Fruit fly (Drosophila melanogaster) whole organism, embryonic: Measurements from ENCODE around the gene CG33258.

Experiments used
- ATbp ChIP-seq: fragments of 200-800 bp; sonication (Bioruptor generic); optimal IDR thresholded peaks from 2 replicates; lab custom pipeline; 2017; ENCODE audit warnings: missing biosample characterization, mild to moderate bottlenecking, missing genetic modification characterization, missing genetic modification reagents
- Abd-B ChIP-seq: fragments of 200-800 bp; sonication (Bioruptor generic); optimal IDR thresholded peaks from 2 replicates; lab custom pipeline; 2018; ENCODE audit warnings: missing biosample characterization, mild to moderate bottlenecking, missing genetic modification characterization, moderate library complexity
- CG10366 ChIP-seq: fragments of 200-800 bp; sonication (Bioruptor generic); IDR thresholded peaks from 2 replicates; pipeline ENCODE4 v1.3.6; 2022; ENCODE audit warnings: missing biosample characterization, missing genetic modification characterization
- CG11398 ChIP-seq: fragments of 200-800 bp; sonication (Bioruptor generic); optimal IDR thresholded peaks from 2 replicates; lab custom pipeline; 2016; ENCODE audit warnings: missing biosample characterization, missing genetic modification characterization
- CG11456 ChIP-seq: fragments of 200-800 bp; sonication (Bioruptor generic); IDR thresholded peaks from 3 replicates; pipeline ENCODE4 v1.3.6; 2022; ENCODE audit warnings: missing biosample characterization, missing genetic modification characterization
- CG15011 ChIP-seq: fragments of 200-800 bp; sonication (Bioruptor generic); optimal IDR thresholded peaks from 3 replicates; lab custom pipeline; 2018; ENCODE audit warnings: missing biosample characterization, mild to moderate bottlenecking, missing genetic modification characterization
- CG16779 ChIP-seq: fragments of 200-800 bp; sonication (Bioruptor generic); IDR thresholded peaks from 2 replicates; pipeline ENCODE4 v1.3.6; 2022; ENCODE audit warnings: missing biosample characterization, missing genetic modification characterization
- CG16813 ChIP-seq: fragments of 200-800 bp; sonication (Bioruptor generic); IDR thresholded peaks from 3 replicates; pipeline ENCODE4 v1.3.6; 2022; ENCODE audit warnings: missing biosample characterization, missing genetic modification characterization; ENCODE audit not compliant: partially characterized antibody
- CG32772 ChIP-seq: fragments of 200-800 bp; sonication (Bioruptor generic); IDR thresholded peaks from 2 replicates; pipeline ENCODE4 v1.3.6; 2022; ENCODE audit warnings: missing biosample characterization, missing genetic modification characterization
- CG3281 ChIP-seq: fragments of 200-800 bp; sonication (Bioruptor generic); optimal IDR thresholded peaks from 3 replicates; lab custom pipeline; 2017; ENCODE audit warnings: missing biosample characterization, mild to moderate bottlenecking, missing genetic modification characterization
- CG34224 ChIP-seq: fragments of 200-800 bp; sonication (Bioruptor generic); IDR thresholded peaks from 3 replicates; pipeline ENCODE4 v1.3.6; 2022; ENCODE audit warnings: missing biosample characterization, missing genetic modification characterization; ENCODE audit not compliant: partially characterized antibody
- CG4820 ChIP-seq: fragments of 200-800 bp; sonication (Bioruptor generic); optimal IDR thresholded peaks from 3 replicates; lab custom pipeline; 2016; ENCODE audit warnings: missing biosample characterization, missing genetic modification characterization
- CG6791 ChIP-seq: fragments of 200-800 bp; sonication (Bioruptor generic); IDR thresholded peaks from 3 replicates; pipeline ENCODE4 v1.3.6; 2022; ENCODE audit warnings: missing biosample characterization, missing genetic modification characterization; ENCODE audit not compliant: partially characterized antibody
- CG7928 ChIP-seq: fragments of 200-800 bp; sonication (Bioruptor generic); optimal IDR thresholded peaks from 2 replicates; lab custom pipeline; 2017; ENCODE audit warnings: missing biosample characterization, mild to moderate bottlenecking, missing genetic modification characterization
- CG7987 ChIP-seq: fragments of 200-800 bp; sonication (Bioruptor generic); optimal IDR thresholded peaks from 2 replicates; lab custom pipeline; 2018; ENCODE audit warnings: missing biosample characterization, mild to moderate bottlenecking, missing genetic modification characterization, moderate library complexity
- CHES-1-like ChIP-seq: fragments of 200-800 bp; sonication (Bioruptor generic); optimal IDR thresholded peaks from 2 replicates; lab custom pipeline; 2016; ENCODE audit warnings: missing biosample characterization, missing genetic modification characterization
- Chrac-16 ChIP-seq: fragments of 200-800 bp; sonication (Bioruptor generic); optimal IDR thresholded peaks from 3 replicates; lab custom pipeline; 2016; ENCODE audit warnings: missing biosample characterization, missing genetic modification characterization
- CkIIα-i1 ChIP-seq: fragments of 200-800 bp; sonication (Bioruptor generic); IDR thresholded peaks from 2 replicates; pipeline ENCODE4 v1.3.6; 2022; ENCODE audit warnings: missing biosample characterization, missing genetic modification characterization
- Dek ChIP-seq: fragments of 200-800 bp; sonication (Bioruptor generic); optimal IDR thresholded peaks from 3 replicates; lab custom pipeline; 2019; ENCODE audit warnings: missing biosample characterization, mild to moderate bottlenecking, missing genetic modification characterization, moderate library complexity
- Doc2 ChIP-seq: fragments of 200-800 bp; sonication (Bioruptor generic); IDR thresholded peaks from 2 replicates; pipeline ENCODE4 v1.3.6; 2022; ENCODE audit warnings: missing biosample characterization, missing genetic modification characterization
- Eip74EF ChIP-seq, 2 experiments: fragments of 200-800 bp in 1 of 2; fragments of >200 bp in 1 of 2; sonication (Bioruptor generic) in 1 of 2; optimal IDR thresholded peaks; 2 replicates each; lab custom pipeline; 2017 to 2019; ENCODE audit warnings: missing biosample characterization in 2 of 2, missing genetic modification characterization in 2 of 2, mild to moderate bottlenecking in 1 of 2, moderate library complexity in 1 of 2
- Fer3 ChIP-seq: fragments of 200-800 bp; sonication (Bioruptor generic); optimal IDR thresholded peaks from 2 replicates; lab custom pipeline; 2018; ENCODE audit warnings: missing biosample characterization, mild to moderate bottlenecking, missing genetic modification characterization, moderate library complexity
- HLHmδ ChIP-seq: fragments of 200-800 bp; sonication (Bioruptor generic); optimal IDR thresholded peaks from 2 replicates; lab custom pipeline; 2018; ENCODE audit warnings: missing biosample characterization, mild to moderate bottlenecking, missing genetic modification characterization, moderate library complexity
- HmgZ ChIP-seq: fragments of 200-800 bp; sonication (Bioruptor generic); optimal IDR thresholded peaks from 2 replicates; lab custom pipeline; 2018; ENCODE audit warnings: missing biosample characterization, mild to moderate bottlenecking, missing genetic modification characterization
- MTF-1 ChIP-seq: fragments of 200-800 bp; sonication (Bioruptor generic); optimal IDR thresholded peaks from 2 replicates; lab custom pipeline; 2018; ENCODE audit warnings: missing biosample characterization, mild to moderate bottlenecking, missing genetic modification characterization, borderline replicate concordance
- Mrtf ChIP-seq: fragments of 200-800 bp; sonication (Bioruptor generic); IDR thresholded peaks from 3 replicates; pipeline ENCODE4 v1.3.6; 2022; ENCODE audit warnings: missing biosample characterization, missing genetic modification characterization
- NFAT ChIP-seq: fragments of 200-800 bp; sonication (Bioruptor generic); IDR thresholded peaks from 2 replicates; pipeline ENCODE4 v1.3.6; 2022; ENCODE audit warnings: missing biosample characterization, missing genetic modification characterization
- Nf-YB ChIP-seq: fragments of 200-800 bp; sonication (Bioruptor generic); optimal IDR thresholded peaks from 3 replicates; lab custom pipeline; 2019; ENCODE audit warnings: missing biosample characterization, mild to moderate bottlenecking, missing genetic modification characterization, moderate library complexity
- Oli ChIP-seq: fragments of 200-800 bp; sonication (Bioruptor generic); optimal IDR thresholded peaks from 2 replicates; lab custom pipeline; 2018; ENCODE audit warnings: missing biosample characterization, mild to moderate bottlenecking, missing genetic modification characterization, moderate library complexity
- bbx ChIP-seq: fragments of 200-800 bp; sonication (Bioruptor generic); IDR thresholded peaks from 2 replicates; pipeline ENCODE4 v1.3.6; 2022; ENCODE audit warnings: missing biosample characterization, missing genetic modification characterization; ENCODE audit not compliant: partially characterized antibody
- br ChIP-seq: fragments of >200 bp; optimal IDR thresholded peaks from 2 replicates; lab custom pipeline; 2017
- btn ChIP-seq: fragments of 200-800 bp; sonication (Bioruptor generic); optimal IDR thresholded peaks from 2 replicates; lab custom pipeline; 2016; ENCODE audit warnings: missing biosample characterization, missing genetic modification characterization
- chn ChIP-seq: fragments of 200-800 bp; sonication (Bioruptor generic); optimal IDR thresholded peaks from 2 replicates; lab custom pipeline; 2016; ENCODE audit warnings: missing biosample characterization, missing genetic modification characterization
- crc ChIP-seq: fragments of 200-800 bp; sonication (Bioruptor generic); optimal IDR thresholded peaks from 2 replicates; lab custom pipeline; 2016; ENCODE audit warnings: missing biosample characterization, missing genetic modification characterization
- croc ChIP-seq: fragments of 200-800 bp; sonication (Bioruptor generic); conservative IDR thresholded peaks from 3 replicates; pipeline ENCODE4 v1.3.6; 2022; ENCODE audit warnings: missing biosample characterization, missing genetic modification characterization
- disco-r ChIP-seq: fragments of 200-800 bp; sonication (Bioruptor generic); optimal IDR thresholded peaks from 2 replicates; lab custom pipeline; 2016; ENCODE audit warnings: missing biosample characterization, missing genetic modification characterization
- dm ChIP-seq: fragments of 200-800 bp; sonication (Bioruptor generic); optimal IDR thresholded peaks from 3 replicates; lab custom pipeline; 2016; ENCODE audit warnings: missing biosample characterization, missing genetic modification characterization
- dmrt99B ChIP-seq: fragments of 200-800 bp; sonication (Bioruptor generic); optimal IDR thresholded peaks from 2 replicates; lab custom pipeline; 2018; ENCODE audit warnings: missing biosample characterization, mild to moderate bottlenecking, missing genetic modification characterization, moderate library complexity
- gfzf ChIP-seq: fragments of 200-800 bp; sonication (Bioruptor generic); optimal IDR thresholded peaks from 2 replicates; lab custom pipeline; 2016; ENCODE audit warnings: missing biosample characterization, mild to moderate bottlenecking, missing genetic modification characterization, moderate library complexity
- hkb ChIP-seq, 2 experiments: fragments of 200-800 bp in 1 of 2; fragments of >200 bp in 1 of 2; sonication (Bioruptor generic) in 1 of 2; IDR thresholded peaks in 1 of 2; optimal IDR thresholded peaks in 1 of 2; 2 replicates each; pipeline versions ENCODE4 v1.3.6 to Lab custom; 2017 to 2022; ENCODE audit warnings: missing biosample characterization in 1 of 2, missing genetic modification characterization in 1 of 2
- nau ChIP-seq: fragments of 200-800 bp; sonication (Bioruptor generic); optimal IDR thresholded peaks from 3 replicates; lab custom pipeline; 2017; ENCODE audit warnings: missing biosample characterization, mild to moderate bottlenecking, missing genetic modification characterization, missing genetic modification reagents
- nerfin-2 ChIP-seq: fragments of 200-800 bp; sonication (Bioruptor generic); IDR thresholded peaks from 2 replicates; pipeline ENCODE4 v1.3.6; 2022; ENCODE audit warnings: missing biosample characterization, missing genetic modification characterization; ENCODE audit not compliant: partially characterized antibody
- pb ChIP-seq: fragments of 200-800 bp; sonication (Bioruptor generic); optimal IDR thresholded peaks from 3 replicates; lab custom pipeline; 2016; ENCODE audit warnings: missing biosample characterization, missing genetic modification characterization
- phol ChIP-seq: fragments of 200-800 bp; sonication (Bioruptor generic); optimal IDR thresholded peaks from 3 replicates; lab custom pipeline; 2018; ENCODE audit warnings: missing biosample characterization, mild to moderate bottlenecking, missing genetic modification characterization, moderate library complexity
- pros ChIP-seq: fragments of 200-800 bp; sonication (Bioruptor generic); optimal IDR thresholded peaks from 3 replicates; lab custom pipeline; 2019; ENCODE audit warnings: missing biosample characterization, mild to moderate bottlenecking, missing genetic modification characterization, moderate library complexity
- psq ChIP-seq: fragments of 200-800 bp; sonication (Bioruptor generic); optimal IDR thresholded peaks from 2 replicates; lab custom pipeline; 2017; ENCODE audit warnings: missing biosample characterization, missing genetic modification characterization
- sd ChIP-seq: fragments of 200-800 bp; sonication (Bioruptor generic); optimal IDR thresholded peaks from 3 replicates; lab custom pipeline; 2018; ENCODE audit warnings: missing biosample characterization, mild to moderate bottlenecking, missing genetic modification characterization, moderate library complexity
- slou ChIP-seq: fragments of 200-800 bp; sonication (Bioruptor generic); optimal IDR thresholded peaks from 3 replicates; lab custom pipeline; 2016; ENCODE audit warnings: missing biosample characterization, missing genetic modification characterization
- wek ChIP-seq: fragments of 200-800 bp; sonication (Bioruptor generic); optimal IDR thresholded peaks from 3 replicates; lab custom pipeline; 2018; ENCODE audit warnings: missing biosample characterization, mild to moderate bottlenecking, missing genetic modification characterization, moderate library complexity

Gene CG33258

DNA sequence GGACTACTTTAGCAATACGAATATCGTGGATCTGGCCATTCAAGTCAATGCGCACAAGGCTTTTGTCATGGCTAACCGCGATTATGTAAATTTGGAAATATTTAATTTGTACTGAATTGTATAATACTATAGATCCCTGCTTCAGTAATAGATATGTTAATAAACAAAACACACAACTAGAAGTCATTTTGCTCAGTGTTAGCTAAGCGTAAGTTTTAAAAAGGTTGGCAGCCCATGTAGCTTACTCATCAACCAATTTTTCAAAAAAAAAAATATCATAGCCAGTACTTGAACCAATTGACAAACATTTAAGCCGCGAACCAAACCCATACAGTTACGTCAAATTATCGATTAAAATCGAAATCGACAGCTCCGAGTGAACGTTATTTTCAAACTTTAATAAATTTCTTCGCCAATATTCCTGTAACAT lies 45.3 kb upstream of the CG33258 start (continued):
- TF ChIP-seq croc (GFP tag; lab: Robert Waterston, UW) (peak; percentile 24; the same call in 1 of the 3 replicates), CG34224 (GFP tag; lab: Robert Waterston, UW) (no peak), HLHmδ (no peak), Dek (tag; lab: Kevin White, UChicago) (peak; percentile 85), crc (GFP tag; lab: Kevin White, UChicago) (peak; percentile 48), Doc2 (no peak), NFAT (GFP tag; lab: Robert Waterston, UW) (peak; percentile 85), Mrtf (GFP tag; lab: Robert Waterston, UW) (peak; percentile 57; the same call in 2 of the 3 replicates), hkb (optimal IDR thresholded peaks at IDR 0.05; lab: Kevin White, UChicago) (no peak), hkb (GFP tag; IDR thresholded peaks at IDR 0.05; lab: Robert Waterston, UW) (peak; percentile 87), Chrac-16 (GFP tag; lab: Kevin White, UChicago) (peak; percentile 64), Fer3 (tag; lab: Kevin White, UChicago) (peak; percentile 76), Nf-YB (GFP tag; lab: Kevin White, UChicago) (peak; percentile 48), CG11398 (GFP tag; lab: Kevin White, UChicago) (peak; percentile 38), CG16779 (GFP tag; lab: Robert Waterston, UW) (0 out of 2 replicates have a peak, but pooled peaks have one; percentile 80), chn (GFP tag; lab: Kevin White, UChicago) (peak; percentile 66), dmrt99B (peak; percentile 74), btn (GFP tag; lab: Kevin White, UChicago) (peak; percentile 65), CG7987 (peak; percentile 62), sd (peak; percentile 58), CG4820 (GFP tag; lab: Kevin White, UChicago) (peak; percentile 55), CG15011 (GFP tag; lab: Kevin White, UChicago) (no peak), slou (peak; percentile 67), nau (GFP tag; lab: Kevin White, UChicago) (peak; percentile 60), Abd-B (GFP tag; lab: Kevin White, UChicago) (no peak), br (lab: Kevin White, UChicago) (no peak), CG32772 (peak; percentile 96), ATbp (GFP tag; lab: Kevin White, UChicago) (peak; percentile 63), CG6791 (GFP tag; lab: Robert Waterston, UW) (peak; percentile 68), Oli (tag; lab: Kevin White, UChicago) (peak; percentile 66), CkIIα-i1 (GFP tag; lab: Robert Waterston, UW) (no peak), disco-r (GFP tag; lab: Kevin White, UChicago) (no peak), gfzf (GFP tag; lab: Kevin White, UChicago) (peak; percentile 67), CG16813 (GFP tag; lab: Robert Waterston, UW) (peak; percentile 60), CG10366 (GFP tag; lab: Robert Waterston, UW) (peak; percentile 75), psq (GFP tag; lab: Kevin White, UChicago) (peak; percentile 23), nerfin-2 (GFP tag; lab: Robert Waterston, UW) (no peak; the same call in 1 of the 2 replicates), CG7928 (GFP tag; lab: Kevin White, UChicago) (peak; percentile 37), dm (GFP tag; lab: Kevin White, UChicago) (peak; percentile 36), pros (GFP tag; lab: Kevin White, UChicago) (no peak), CHES-1-like (GFP tag; lab: Kevin White, UChicago) (peak; percentile 84), CG3281 (GFP tag; lab: Kevin White, UChicago) (peak; percentile 81), phol (tag; lab: Kevin White, UChicago) (peak; percentile 80), CG11456 (peak; percentile 87), MTF-1 (GFP tag; lab: Kevin White, UChicago) (no peak), Eip74EF (GFP tag; optimal IDR thresholded peaks at IDR 0.05; lab: Kevin White, UChicago) (peak in 1 of 2 experiments; percentile 65), wek (peak; percentile 69), bbx (GFP tag; lab: Robert Waterston, UW) (peak; percentile 61), pb (GFP tag; lab: Kevin White, UChicago) (peak; percentile 52), HmgZ (peak; percentile 93)
